Fruit fly (Drosophila melanogaster): Measurements from ENCODE around the gene barr.
A peak's percentile ranks its signal among the peaks of the same experiment; 100 is the strongest.

The barr gene

DNA sequence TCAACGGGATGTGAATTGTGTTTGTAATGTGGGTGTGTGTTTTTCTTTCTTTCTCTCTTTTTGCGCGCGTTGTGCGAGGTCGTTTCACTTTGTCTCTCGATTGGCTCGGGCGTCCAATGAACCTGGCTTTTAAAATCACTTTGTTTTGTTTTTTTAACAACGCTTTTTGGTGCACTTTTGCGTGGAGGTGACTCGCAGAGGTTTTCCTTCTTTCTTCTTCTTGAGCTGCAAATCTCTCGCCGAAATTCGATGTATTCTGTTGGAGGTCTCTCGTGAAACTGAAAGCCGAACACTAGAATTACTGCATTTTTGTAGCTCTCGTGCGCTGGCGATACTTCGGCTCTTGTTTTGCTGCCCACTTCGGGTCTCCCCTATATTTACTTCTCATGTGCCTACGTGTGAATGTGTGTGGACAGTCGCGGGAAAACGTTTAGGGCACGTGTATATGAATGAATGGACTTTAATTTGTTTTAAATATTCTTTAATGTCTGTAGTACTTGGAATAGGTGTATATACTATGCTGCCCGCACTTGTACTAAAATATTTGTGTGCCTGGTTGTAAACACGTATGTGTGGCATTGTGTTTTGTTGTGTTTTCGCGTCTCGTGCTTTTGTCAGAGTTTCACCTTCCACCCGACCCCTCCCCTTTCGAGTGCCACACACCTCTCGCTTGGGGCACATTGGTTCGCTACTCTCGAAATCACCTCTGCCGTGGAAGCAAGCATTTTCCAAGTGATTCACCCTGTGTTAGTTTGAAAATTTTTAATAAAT lies 23.8 kb upstream of the barr start, which contains the start of gene fok (continued):
- TF ChIP-seq CG6276 (GFP tag; optimal IDR thresholded peaks at IDR 0.05) (peak; percentile 97), eg (GFP tag; IDR thresholded peaks at IDR 0.05) (peak; percentile 94), CG8119 (GFP tag; IDR thresholded peaks at IDR 0.05) (peak; percentile 99), Lpt (GFP tag; optimal IDR thresholded peaks at IDR 0.05) (peak; percentile 97), CG8319 (GFP tag; optimal IDR thresholded peaks at IDR 0.05) (peak; percentile 97), pdm3 (GFP tag; optimal IDR thresholded peaks at IDR 0.05) (peak; percentile 98), Hr38 (GFP tag; optimal IDR thresholded peaks at IDR 0.05) (no peak), Eip75B (GFP tag; optimal IDR thresholded peaks at IDR 0.05) (peak; percentile 99), CG11902 (GFP tag; optimal IDR thresholded peaks at IDR 0.05) (peak; percentile 95), Eip93F (GFP tag; optimal IDR thresholded peaks at IDR 0.05) (peak; percentile 98), net (GFP tag; optimal IDR thresholded peaks at IDR 0.05) (peak; percentile 97), Sox14 (GFP tag; optimal IDR thresholded peaks at IDR 0.05) (peak; percentile 98), CG34406 (GFP tag; optimal IDR thresholded peaks at IDR 0.05) (peak; percentile 97), CG7368 (GFP tag; optimal IDR thresholded peaks at IDR 0.05) (peak; percentile 95), CG3032 (tag; optimal IDR thresholded peaks at IDR 0.05) (peak; percentile 97), svp (GFP tag) (peak; percentile 99), cyc (GFP tag; optimal IDR thresholded peaks at IDR 0.05) (peak; percentile 97), Hr4 (GFP tag; optimal IDR thresholded peaks at IDR 0.05) (peak; percentile 98), CG1621 (tag; optimal IDR thresholded peaks at IDR 0.05) (peak; percentile 95), CG4318 (GFP tag; optimal IDR thresholded peaks at IDR 0.05) (peak; percentile 93), ss (GFP tag; optimal IDR thresholded peaks at IDR 0.05) (peak; percentile 98), Sox102F (GFP tag; optimal IDR thresholded peaks at IDR 0.05) (peak; percentile 99), topi (GFP tag; optimal IDR thresholded peaks at IDR 0.05) (peak; percentile 98), fd85E (GFP tag; optimal IDR thresholded peaks at IDR 0.05) (peak; percentile 91), esn (GFP tag; optimal IDR thresholded peaks at IDR 0.05) (peak; percentile 99), Ets21C (GFP tag; optimal IDR thresholded peaks at IDR 0.05) (peak; percentile 96)

DNA sequence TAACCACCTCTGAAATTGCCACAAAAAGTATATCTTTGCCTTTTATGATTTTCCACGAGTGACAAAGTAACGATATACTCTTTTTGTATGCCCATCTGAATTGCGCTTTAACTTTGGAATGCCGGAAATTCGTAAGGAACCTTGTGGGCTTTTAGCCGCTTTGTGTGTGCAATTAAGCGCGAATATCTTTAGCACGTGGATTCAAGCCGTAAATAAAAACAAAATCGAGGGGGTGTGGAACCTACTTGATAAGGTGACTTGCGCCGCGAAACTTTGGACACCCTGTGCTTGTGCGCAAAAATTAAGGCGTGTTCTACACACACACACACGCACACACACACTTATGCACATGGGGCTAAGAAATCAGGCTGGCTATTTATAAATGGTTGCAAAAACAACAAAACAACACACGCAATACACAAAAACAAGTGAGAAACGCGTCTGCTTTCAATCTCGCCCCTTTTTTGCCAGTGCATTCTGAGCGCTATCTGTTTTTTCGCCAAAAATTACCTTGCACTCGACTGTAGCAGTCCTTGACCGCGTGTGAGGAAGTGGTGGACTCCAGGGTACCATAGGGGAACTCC lies 23.0 kb upstream of the barr start:
- TF ChIP-seq CG16779 (tag; optimal IDR thresholded peaks at IDR 0.05) = no peak
- TF ChIP-seq ss (GFP tag; optimal IDR thresholded peaks at IDR 0.05) = peak; percentile 47 to 48
- no peak for TF ChIP-seq Eip75B (GFP tag; optimal IDR thresholded peaks at IDR 0.05)
- TF ChIP-seq Hr4 (GFP tag; optimal IDR thresholded peaks at IDR 0.05) = no peak
- peak; percentile 53 for TF ChIP-seq Eip93F (GFP tag; optimal IDR thresholded peaks at IDR 0.05)
- peak; percentile 8 for TF ChIP-seq CG9139 (GFP tag; optimal IDR thresholded peaks at IDR 0.05)
- TF ChIP-seq CG1621 (tag; optimal IDR thresholded peaks at IDR 0.05) = no peak
- TF ChIP-seq CG3919 (GFP tag; optimal IDR thresholded peaks at IDR 0.05) = no peak
- TF ChIP-seq Sox15 (GFP tag; optimal IDR thresholded peaks at IDR 0.05) = no peak
- TF ChIP-seq CG15336 (GFP tag; IDR thresholded peaks at IDR 0.05) = no peak
- TF ChIP-seq esn (GFP tag; optimal IDR thresholded peaks at IDR 0.05) = no peak
- TF ChIP-seq Hr39 (GFP tag; optimal IDR thresholded peaks at IDR 0.05) = no peak
- no peak for TF ChIP-seq Blimp-1 (GFP tag; optimal IDR thresholded peaks at IDR 0.05)
- no peak for TF ChIP-seq CG10631 (GFP tag; optimal IDR thresholded peaks at IDR 0.05)
- peak; percentile 47 for TF ChIP-seq svp (GFP tag)
- no peak for TF ChIP-seq dac (GFP tag; optimal IDR thresholded peaks at IDR 0.05)
- no peak for TF ChIP-seq fd59A (GFP tag; optimal IDR thresholded peaks at IDR 0.05)
- TF ChIP-seq spab (GFP tag; optimal IDR thresholded peaks at IDR 0.05) = no peak
- TF ChIP-seq net (GFP tag; optimal IDR thresholded peaks at IDR 0.05) = no peak
- no peak for TF ChIP-seq CG3032 (tag; optimal IDR thresholded peaks at IDR 0.05)
- TF ChIP-seq CG6163 (GFP tag; IDR thresholded peaks at IDR 0.05) = 0 out of 3 replicates have a peak, but pooled peaks have one; percentile 31
- no peak for TF ChIP-seq OdsH (GFP tag; optimal IDR thresholded peaks at IDR 0.05)
- 0 out of 3 replicates have a peak, but pooled peaks have one; percentile 5 for TF ChIP-seq eg (GFP tag; IDR thresholded peaks at IDR 0.05)
- no peak for TF ChIP-seq fkh (GFP tag; optimal IDR thresholded peaks at IDR 0.05)
- no peak for TF ChIP-seq achi (GFP tag; optimal IDR thresholded peaks at IDR 0.05)
- TF ChIP-seq Eip78C (GFP tag) = no peak
- no peak for TF ChIP-seq pdm3 (GFP tag; optimal IDR thresholded peaks at IDR 0.05)
- TF ChIP-seq lz (GFP tag; optimal IDR thresholded peaks at IDR 0.05) = no peak
- TF ChIP-seq CG8119 (GFP tag; IDR thresholded peaks at IDR 0.05) = 0 out of 3 replicates have a peak, but pooled peaks have one; percentile 35
- TF ChIP-seq CG4318 (GFP tag; optimal IDR thresholded peaks at IDR 0.05) = no peak
- no peak for TF ChIP-seq Sox102F (GFP tag; optimal IDR thresholded peaks at IDR 0.05)
- peak; percentile 36 for TF ChIP-seq dsx (GFP tag; optimal IDR thresholded peaks at IDR 0.05; ENCODE audit: poor library complexity, severe bottlenecking)
- TF ChIP-seq CG7368 (GFP tag; optimal IDR thresholded peaks at IDR 0.05) = no peak
- no peak for TF ChIP-seq Hr38 (GFP tag; optimal IDR thresholded peaks at IDR 0.05)
- TF ChIP-seq Smox (GFP tag; optimal IDR thresholded peaks at IDR 0.05) = no peak
- no peak for TF ChIP-seq CG10669 (GFP tag; optimal IDR thresholded peaks at IDR 0.05)
